Fruit fly (Drosophila melanogaster): ENCODE data around the gene Itpr.

DNA sequence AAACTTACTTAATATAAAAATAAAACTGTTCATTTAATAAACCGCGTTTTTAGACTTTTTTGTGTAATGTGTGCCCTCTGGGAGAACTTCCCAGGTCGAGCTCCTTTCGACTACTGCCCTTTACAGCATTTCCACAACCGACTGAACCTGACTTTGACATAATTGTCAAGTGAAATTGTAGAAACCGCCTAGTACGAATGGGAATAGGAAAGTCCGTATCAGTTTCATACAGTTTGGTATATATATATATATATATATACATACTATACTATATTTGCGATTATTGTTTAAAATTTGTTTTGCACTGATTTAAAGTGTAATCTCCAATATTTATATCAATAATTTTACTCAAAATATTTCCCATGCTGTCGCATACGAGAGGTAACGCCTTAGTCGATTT, 34.2 kb downstream of the Itpr start, which contains the start of gene mia:
- no peak for TF ChIP-seq gl (tag; optimal IDR thresholded peaks at IDR 0.05)
- no peak for TF ChIP-seq CG8159 (tag; optimal IDR thresholded peaks at IDR 0.05)
- no peak for TF ChIP-seq CG14655 (GFP tag; optimal IDR thresholded peaks at IDR 0.05)
- no peak for TF ChIP-seq CG9948 (tag; optimal IDR thresholded peaks at IDR 0.05)
- TF ChIP-seq CG10348 (GFP tag; IDR thresholded peaks at IDR 0.05): no peak
- TF ChIP-seq CG17806 (tag; optimal IDR thresholded peaks at IDR 0.05): no peak
- no peak for TF ChIP-seq CG15710 (tag; optimal IDR thresholded peaks at IDR 0.05)
- TF ChIP-seq Ets98B (GFP tag; IDR thresholded peaks at IDR 0.05): no peak
- no peak for TF ChIP-seq Pif1B (GFP tag; optimal IDR thresholded peaks at IDR 0.05)
- no peak for TF ChIP-seq CG32121 (GFP tag; IDR thresholded peaks at IDR 0.05)
- TF ChIP-seq CG8301 (tag; optimal IDR thresholded peaks at IDR 0.05): no peak
- no peak for TF ChIP-seq CG34367 (tag; optimal IDR thresholded peaks at IDR 0.05)
